Worm (Caenorhabditis elegans) whole organism, L2 larva: ENCODE measurements around the gene fib-1.

Experiments used
- C34F6.9 ChIP-seq: fragments of 150-350 bp; optimal IDR thresholded peaks from 2 replicates; lab custom pipeline; 2014; ENCODE audit warnings: missing biosample characterization, missing genetic modification characterization
- R02D3.7 ChIP-seq: fragments of 150-350 bp; optimal IDR thresholded peaks from 2 replicates; lab custom pipeline; 2014; ENCODE audit warnings: missing biosample characterization, missing genetic modification characterization
- Y55F3AM.14 ChIP-seq: fragments of 200-800 bp; sonication (Bioruptor generic); optimal IDR thresholded peaks from 2 replicates; lab custom pipeline; 2018; ENCODE audit warnings: mild to moderate bottlenecking, missing genetic modification characterization, missing compliant biosample characterization
- ZK546.5 ChIP-seq: sonication (generic microtip); optimal IDR thresholded peaks from 2 replicates; lab custom pipeline; 2017; ENCODE audit warnings: missing biosample characterization, missing genetic modification characterization
- aly-2 ChIP-seq: fragments of 150-350 bp; optimal IDR thresholded peaks from 2 replicates; lab custom pipeline; 2014; ENCODE audit warnings: missing biosample characterization, missing genetic modification characterization
- ama-1 ChIP-seq: fragments of 150-350 bp; optimal IDR thresholded peaks from 2 replicates; lab custom pipeline; 2018; ENCODE audit warnings: inconsistent platforms
- ceh-16 ChIP-seq: fragments of 150-350 bp; optimal IDR thresholded peaks from 2 replicates; lab custom pipeline; 2014; ENCODE audit warnings: missing biosample characterization, missing genetic modification characterization
- ceh-82 ChIP-seq: fragments of 150-350 bp; optimal IDR thresholded peaks from 2 replicates; lab custom pipeline; 2014; ENCODE audit warnings: missing biosample characterization, missing genetic modification characterization
- egl-27 ChIP-seq: sonication (generic microtip); optimal IDR thresholded peaks from 3 replicates; lab custom pipeline; 2017; ENCODE audit warnings: missing biosample characterization, missing genetic modification reagents, missing genetic modification characterization
- elt-1 ChIP-seq: fragments of 150-350 bp; optimal IDR thresholded peaks from 2 replicates; lab custom pipeline; 2014; ENCODE audit warnings: missing biosample characterization, missing genetic modification characterization
- gmeb-1 ChIP-seq: fragments of 150-350 bp; optimal IDR thresholded peaks from 2 replicates; lab custom pipeline; 2014; ENCODE audit warnings: missing biosample characterization, missing genetic modification characterization
- lin-13 ChIP-seq: fragments of 150-350 bp; optimal IDR thresholded peaks from 2 replicates; lab custom pipeline; 2014; ENCODE audit warnings: missing biosample characterization, missing genetic modification reagents, missing genetic modification characterization
- lin-39 ChIP-seq: fragments of 150-350 bp; optimal IDR thresholded peaks from 2 replicates; lab custom pipeline; 2014; ENCODE audit warnings: missing biosample characterization, missing genetic modification reagents, missing genetic modification characterization
- lsy-2 ChIP-seq, 2 experiments: fragments of 150-350 bp in 1 of 2; sonication (generic microtip) in 1 of 2; optimal IDR thresholded peaks; 2 replicates each; lab custom pipeline; 2014 to 2017; ENCODE audit warnings: missing biosample characterization in 2 of 2, missing genetic modification characterization in 2 of 2
- mab-5 ChIP-seq: fragments of 150-350 bp; optimal IDR thresholded peaks from 2 replicates; lab custom pipeline; 2014; ENCODE audit warnings: missing biosample characterization, missing genetic modification characterization
- mbf-1 ChIP-seq: sonication (generic microtip); optimal IDR thresholded peaks from 2 replicates; lab custom pipeline; 2017; ENCODE audit warnings: missing biosample characterization, missing genetic modification characterization
- mdl-1 ChIP-seq, 2 experiments: fragments of 150-350 bp in 1 of 2; sonication (generic microtip) in 1 of 2; optimal IDR thresholded peaks; 2 replicates each; lab custom pipeline; 2017; ENCODE audit warnings: missing biosample characterization in 2 of 2, missing genetic modification characterization in 2 of 2
- nhr-10 ChIP-seq: sonication (generic microtip); optimal IDR thresholded peaks from 2 replicates; lab custom pipeline; 2017; ENCODE audit warnings: missing biosample characterization, missing genetic modification characterization
- nhr-11 ChIP-seq: fragments of 150-350 bp; optimal IDR thresholded peaks from 2 replicates; lab custom pipeline; 2014; ENCODE audit warnings: missing biosample characterization, missing genetic modification characterization
- nhr-12 ChIP-seq: fragments of 150-350 bp; optimal IDR thresholded peaks from 2 replicates; lab custom pipeline; 2014; ENCODE audit warnings: missing biosample characterization, missing genetic modification characterization
- nhr-129 ChIP-seq: fragments of 150-350 bp; optimal IDR thresholded peaks from 2 replicates; lab custom pipeline; 2014; ENCODE audit warnings: missing biosample characterization, missing genetic modification characterization
- nhr-21 ChIP-seq: fragments of 150-350 bp; optimal IDR thresholded peaks from 2 replicates; lab custom pipeline; 2014; ENCODE audit warnings: missing biosample characterization, missing genetic modification characterization
- nhr-237 ChIP-seq: fragments of 150-350 bp; optimal IDR thresholded peaks from 2 replicates; lab custom pipeline; 2014; ENCODE audit warnings: missing biosample characterization, missing genetic modification characterization
- nhr-25 ChIP-seq: fragments of 150-350 bp; sonication (generic microtip); optimal IDR thresholded peaks from 3 replicates; lab custom pipeline; 2014; ENCODE audit warnings: missing biosample characterization, missing genetic modification characterization
- nhr-77 ChIP-seq: fragments of 150-350 bp; optimal IDR thresholded peaks from 2 replicates; lab custom pipeline; 2014; ENCODE audit warnings: missing biosample characterization, missing genetic modification characterization
- sem-4 ChIP-seq: fragments of 150-350 bp; optimal IDR thresholded peaks from 2 replicates; lab custom pipeline; 2014; ENCODE audit warnings: missing biosample characterization, missing genetic modification reagents, missing genetic modification characterization
- sma-3 ChIP-seq: sonication (generic microtip); optimal IDR thresholded peaks from 2 replicates; lab custom pipeline; 2016; ENCODE audit warnings: missing genetic modification reagents, missing genetic modification characterization, missing compliant biosample characterization
- sma-9 ChIP-seq, 2 experiments: fragments of 150-350 bp in 1 of 2; sonication (generic microtip) in 1 of 2; optimal IDR thresholded peaks; 2 replicates each; lab custom pipeline; 2014 to 2016; ENCODE audit warnings: missing genetic modification characterization in 2 of 2, mild to moderate bottlenecking in 1 of 2, missing biosample characterization in 1 of 2, missing compliant biosample characterization in 1 of 2, missing genetic modification reagents in 1 of 2, moderate library complexity in 1 of 2
- snpc-4 ChIP-seq: fragments of 150-350 bp; optimal IDR thresholded peaks from 2 replicates; lab custom pipeline; 2014; ENCODE audit warnings: missing biosample characterization, missing genetic modification characterization
- unc-39 ChIP-seq: fragments of 150-350 bp; optimal IDR thresholded peaks from 2 replicates; lab custom pipeline; 2014; ENCODE audit warnings: missing biosample characterization, missing genetic modification characterization
- unc-55 ChIP-seq: fragments of 150-350 bp; sonication (generic microtip); optimal IDR thresholded peaks from 3 replicates; lab custom pipeline; 2014; ENCODE audit warnings: missing biosample characterization, missing genetic modification reagents, missing genetic modification characterization
- unc-62 ChIP-seq: fragments of 150-350 bp; optimal IDR thresholded peaks from 2 replicates; lab custom pipeline; 2014; ENCODE audit warnings: missing biosample characterization, missing genetic modification reagents, missing genetic modification characterization
- zag-1 ChIP-seq: fragments of 150-350 bp; optimal IDR thresholded peaks from 2 replicates; lab custom pipeline; 2014; ENCODE audit warnings: missing biosample characterization, missing genetic modification characterization
- ztf-1 ChIP-seq: fragments of 200-800 bp; sonication (Bioruptor generic); conservative IDR thresholded peaks from 2 replicates; pipeline ENCODE4 v1.3.6; 2022; ENCODE audit warnings: missing genetic modification characterization, missing compliant biosample characterization
- ztf-11 ChIP-seq: sonication (generic microtip); optimal IDR thresholded peaks from 2 replicates; lab custom pipeline; 2017; ENCODE audit warnings: missing biosample characterization, missing genetic modification characterization

fib-1 gene

DNA sequence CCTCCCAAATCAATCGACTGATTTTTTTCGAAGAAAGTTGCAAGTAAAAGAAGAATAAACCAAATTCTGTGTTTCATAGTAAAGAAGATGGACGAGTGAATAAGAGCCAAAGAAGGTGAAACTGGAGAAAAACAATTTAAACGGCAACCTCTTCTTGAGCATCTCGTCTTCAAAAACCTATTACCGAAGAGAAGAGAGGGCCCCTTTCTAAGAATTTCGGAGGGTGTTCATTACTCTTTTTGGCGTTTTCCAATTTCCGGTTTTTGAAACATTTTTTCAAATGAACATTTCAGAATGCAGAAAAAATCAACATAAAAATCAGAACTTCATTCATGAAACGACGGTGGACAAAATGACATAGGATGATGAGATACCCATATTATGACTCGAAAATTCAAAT, 9.5 kb upstream of the fib-1 start, which contains the start of gene nmr-2:
Gene nmr-2, minus strand, starts transcription at position 101 of the 400 bp plus-strand sequence.
- TF ChIP-seq lsy-2 (tag; optimal IDR thresholded peaks at IDR 0.05; lab: Kevin White, UChicago): no peak
- TF ChIP-seq mdl-1 (tag; optimal IDR thresholded peaks at IDR 0.05; lab: Kevin White, UChicago): no peak
- TF ChIP-seq ama-1 (lab: Kevin White, UChicago): no peak
- TF ChIP-seq unc-39 (tag; lab: Kevin White, UChicago): no peak
- no peak for TF ChIP-seq zag-1 (tag; lab: Kevin White, UChicago)
- no peak for TF ChIP-seq nhr-10 (tag; lab: Kevin White, UChicago)
- TF ChIP-seq ztf-1 (GFP tag; lab: Robert Waterston, UW): no peak
- TF ChIP-seq unc-62 (GFP tag; lab: Kevin White, UChicago): no peak

DNA sequence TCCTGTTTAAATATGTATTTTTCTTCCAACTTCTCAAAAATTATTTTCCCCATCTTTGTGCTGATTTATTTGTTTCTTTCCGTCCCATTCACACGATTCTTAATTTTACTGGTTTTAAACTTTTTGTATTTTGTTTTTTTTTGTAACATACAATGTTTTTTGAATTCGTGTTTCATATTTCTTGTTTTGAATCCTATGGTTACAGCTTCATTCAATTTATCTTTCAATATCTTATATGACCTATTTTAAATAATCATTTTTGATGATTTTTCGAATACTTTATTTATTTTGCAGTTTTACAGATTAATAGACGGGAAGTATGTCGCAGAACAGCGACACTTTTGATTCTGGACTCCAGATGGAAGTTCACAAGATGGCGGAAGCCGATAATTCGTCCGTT, 2.8 kb upstream of the fib-1 start, which contains the start of gene hrde-2:
Gene hrde-2, plus strand, starts transcription at position 301 of the 400 bp plus-strand sequence.
- TF ChIP-seq mbf-1 (tag; lab: Kevin White, UChicago): no peak
- TF ChIP-seq nhr-77: no peak
- TF ChIP-seq sma-3 (GFP tag; lab: Kevin White, UChicago): no peak
- TF ChIP-seq C34F6.9 (tag; lab: Kevin White, UChicago): no peak
- no peak for TF ChIP-seq ztf-11
- TF ChIP-seq elt-1: no peak
- no peak for TF ChIP-seq nhr-237 (tag; lab: Kevin White, UChicago)
- TF ChIP-seq zag-1 (tag; lab: Kevin White, UChicago): no peak
- TF ChIP-seq sma-9 (GFP tag; optimal IDR thresholded peaks at IDR 0.05; lab: Kevin White, UChicago): no peak
- TF ChIP-seq sma-9 (tag; optimal IDR thresholded peaks at IDR 0.05; lab: Kevin White, UChicago): no peak

DNA sequence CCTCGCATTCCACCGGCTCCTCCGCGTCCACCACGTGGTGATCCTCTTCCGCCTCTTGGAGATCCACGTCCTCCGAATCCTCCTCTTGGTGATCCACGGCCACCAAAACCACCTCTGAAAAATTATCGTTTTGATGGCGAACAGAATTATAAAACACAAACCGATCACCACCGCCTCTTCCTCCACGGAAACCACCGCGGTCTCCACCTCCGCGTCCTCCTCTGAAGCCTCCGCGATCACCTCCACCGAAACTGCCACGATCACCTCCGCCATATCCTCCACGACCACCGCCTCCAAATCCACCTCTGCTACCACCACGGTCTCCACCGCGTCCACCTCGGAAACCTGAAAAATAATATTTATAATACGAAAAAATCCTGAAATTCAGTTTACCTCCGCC, 487 bp downstream of the fib-1 start:
- TF ChIP-seq elt-1: no peak
- TF ChIP-seq ztf-1 (GFP tag; lab: Robert Waterston, UW): no peak
- no peak for TF ChIP-seq nhr-237 (tag; lab: Kevin White, UChicago)
- TF ChIP-seq R02D3.7 (tag; lab: Kevin White, UChicago): no peak
- no peak for TF ChIP-seq aly-2 (tag; lab: Kevin White, UChicago)
- no peak for TF ChIP-seq unc-55
- no peak for TF ChIP-seq zag-1 (tag; lab: Kevin White, UChicago)
- TF ChIP-seq nhr-77: no peak
- TF ChIP-seq gmeb-1 (tag; lab: Kevin White, UChicago): no peak
- TF ChIP-seq unc-39 (tag; lab: Kevin White, UChicago): no peak
- no peak for TF ChIP-seq ama-1 (lab: Kevin White, UChicago)
- TF ChIP-seq, all 48 proteins: peak for 0

DNA sequence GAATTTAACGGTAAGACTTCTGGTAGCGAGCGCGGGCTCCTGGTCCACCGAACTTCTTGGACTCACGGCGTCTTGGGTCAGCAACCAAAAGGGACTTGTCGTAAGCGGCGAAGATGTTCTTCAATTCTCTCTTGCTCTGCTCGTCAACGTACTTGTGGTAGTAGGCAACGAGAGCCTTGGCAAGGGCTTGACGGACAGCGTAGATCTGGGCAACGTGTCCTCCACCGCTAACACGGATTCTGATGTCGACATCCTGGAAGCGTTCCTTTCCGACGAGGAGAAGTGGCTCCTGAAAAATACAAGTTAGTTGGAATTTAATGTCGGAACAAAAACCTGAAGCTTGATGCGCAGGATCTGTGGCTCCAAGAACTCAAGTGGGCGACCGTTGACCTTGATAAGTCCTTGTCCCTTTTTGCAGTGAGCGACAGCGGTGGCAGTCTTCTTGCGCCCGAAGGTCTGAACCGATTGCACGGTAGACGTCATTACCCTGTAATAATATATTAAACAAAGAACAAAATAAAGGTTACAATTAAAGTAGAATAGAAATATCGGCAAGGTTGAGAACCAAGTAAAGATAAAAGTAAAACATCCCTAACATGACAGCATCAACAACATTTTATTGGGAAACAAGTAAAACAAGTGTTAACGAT, 1.8 kb downstream of the fib-1 start, which contains the start of gene rps-16:
Gene rps-16, minus strand, starts transcription at position 487 of the 650 bp plus-strand sequence.
- no peak for TF ChIP-seq ceh-16
- TF ChIP-seq ceh-82 (tag; lab: Kevin White, UChicago): no peak
- TF ChIP-seq nhr-25 (tag; lab: Kevin White, UChicago): no peak
- no peak for TF ChIP-seq nhr-11
- TF ChIP-seq ZK546.5 (tag; lab: Kevin White, UChicago): no peak
- no peak for TF ChIP-seq elt-1
- no peak for TF ChIP-seq sem-4
- no peak for TF ChIP-seq nhr-10 (tag; lab: Kevin White, UChicago)
- TF ChIP-seq egl-27: no peak
- no peak for TF ChIP-seq mab-5
- no peak for TF ChIP-seq lsy-2 (tag; optimal IDR thresholded peaks at IDR 0.05; lab: Kevin White, UChicago)
- TF ChIP-seq nhr-21: no peak
- no peak for TF ChIP-seq Y55F3AM.14 (GFP tag; lab: Kevin White, UChicago)
- no peak for TF ChIP-seq lin-39 (tag; lab: Kevin White, UChicago)
- no peak for TF ChIP-seq unc-62 (GFP tag; lab: Kevin White, UChicago)
- no peak for TF ChIP-seq snpc-4
- no peak for TF ChIP-seq lin-13 (GFP tag; lab: Kevin White, UChicago)
- TF ChIP-seq nhr-12: no peak
- TF ChIP-seq nhr-129 (tag; lab: Kevin White, UChicago): no peak
